Worm (Caenorhabditis elegans) whole organism, mixed stage, embryonic: ENCODE results near the gene H03G16.6.

Source experiments
- ceh-83 ChIP-seq: fragments of 200-800 bp; sonication (Bioruptor generic); optimal IDR thresholded peaks from 2 replicates; lab custom pipeline; 2018; ENCODE audit warnings: mild to moderate bottlenecking, missing genetic modification characterization, missing compliant biosample characterization
- ces-1 ChIP-seq: fragments of 150-350 bp; optimal IDR thresholded peaks from 2 replicates; lab custom pipeline; 2014; ENCODE audit warnings: missing biosample characterization, missing genetic modification reagents, missing genetic modification characterization
- drap-1 ChIP-seq: fragments of 200-800 bp; sonication (Bioruptor generic); optimal IDR thresholded peaks from 3 replicates; lab custom pipeline; 2018; ENCODE audit warnings: mild to moderate bottlenecking, missing genetic modification characterization, missing compliant biosample characterization
- lin-13 ChIP-seq: fragments of 150-350 bp; optimal IDR thresholded peaks from 2 replicates; lab custom pipeline; 2014; ENCODE audit warnings: missing biosample characterization, missing genetic modification characterization
- mab-5 ChIP-seq: fragments of 150-350 bp; optimal IDR thresholded peaks from 2 replicates; lab custom pipeline; 2014; ENCODE audit warnings: missing biosample characterization, missing genetic modification characterization
- mep-1 ChIP-seq: fragments of 150-350 bp; optimal IDR thresholded peaks from 2 replicates; lab custom pipeline; 2017; ENCODE audit warnings: missing biosample characterization, missing genetic modification reagents, missing genetic modification characterization, inconsistent platforms
- nhr-12 ChIP-seq: fragments of 150-350 bp; optimal IDR thresholded peaks from 2 replicates; lab custom pipeline; 2014; ENCODE audit warnings: missing biosample characterization, missing genetic modification characterization
- nhr-237 ChIP-seq: fragments of 150-350 bp; optimal IDR thresholded peaks from 2 replicates; lab custom pipeline; 2014; ENCODE audit warnings: missing biosample characterization, missing genetic modification characterization
- nhr-28 ChIP-seq: fragments of 150-350 bp; optimal IDR thresholded peaks from 2 replicates; lab custom pipeline; 2014; ENCODE audit warnings: missing biosample characterization, missing genetic modification characterization
- sptf-1 ChIP-seq: sonication (generic microtip); optimal IDR thresholded peaks from 2 replicates; lab custom pipeline; 2017; ENCODE audit warnings: mild to moderate bottlenecking, missing genetic modification characterization, moderate library complexity, missing compliant biosample characterization
- unc-39 ChIP-seq: fragments of 150-350 bp; optimal IDR thresholded peaks from 2 replicates; lab custom pipeline; 2014; ENCODE audit warnings: missing biosample characterization, missing genetic modification characterization
- zip-8 ChIP-seq: fragments of 150-350 bp; optimal IDR thresholded peaks from 2 replicates; lab custom pipeline; 2014; ENCODE audit warnings: missing biosample characterization, missing genetic modification characterization
- ztf-11 ChIP-seq: fragments of 150-350 bp; optimal IDR thresholded peaks from 2 replicates; lab custom pipeline; 2014; ENCODE audit warnings: missing biosample characterization, missing genetic modification characterization

DNA sequence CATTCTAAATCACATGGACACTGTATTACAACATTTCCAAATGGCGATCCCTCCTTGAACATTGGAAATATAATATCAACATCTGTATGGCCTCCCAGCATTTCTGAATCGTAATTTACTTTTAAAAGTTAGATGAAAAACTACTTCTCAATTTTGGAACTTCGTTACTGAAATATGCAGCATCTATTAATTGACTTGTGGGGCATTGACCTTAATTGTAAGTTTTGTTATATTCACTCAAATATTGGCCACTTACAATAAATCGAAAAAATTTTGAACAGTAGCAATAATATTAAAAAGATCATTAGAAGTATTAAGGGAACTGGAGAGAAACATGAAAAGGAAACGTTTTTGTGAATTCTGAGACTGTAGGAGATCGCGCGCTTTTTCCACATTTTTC, 16.8 kb downstream of the H03G16.6 start, which contains the start of gene mam-6:
- TF ChIP-seq mab-5, result no peak
- no peak for TF ChIP-seq zip-8 (tag; lab: Kevin White, UChicago)
- no peak for TF ChIP-seq ztf-11
- no peak for TF ChIP-seq mep-1
- TF ChIP-seq ces-1, result no peak
- TF ChIP-seq drap-1, result no peak
- TF ChIP-seq lin-13 (tag; lab: Kevin White, UChicago), result no peak
- no peak for TF ChIP-seq nhr-237 (tag; lab: Kevin White, UChicago)
- no peak for TF ChIP-seq sptf-1 (tag; lab: Kevin White, UChicago)
- TF ChIP-seq nhr-12 (tag; lab: Kevin White, UChicago), result no peak
- no peak for TF ChIP-seq unc-39 (tag; lab: Kevin White, UChicago)
- no peak for TF ChIP-seq ceh-83 (GFP tag; lab: Kevin White, UChicago)
- no peak for TF ChIP-seq nhr-28 (tag; lab: Kevin White, UChicago)
